Fruit fly (Drosophila melanogaster): ENCODE results near the gene Gr28a.

Gr28a gene

dm6 chr2L:7411947-7412621 lies 41.9 kb downstream of the Gr28a start, which contains the start of gene chm:
Gene chm, plus strand, starts transcription at chr2L:7412417.
- peak; percentile 63 for TF ChIP-seq noc (tag; optimal IDR thresholded peaks at IDR 0.05)

- TF ChIP-seq noc (tag; optimal IDR thresholded peaks at IDR 0.05) = no peak
These were observed 43.4 kb downstream of the Gr28a start, which contains the start of gene CG15818 for dm6 chr2L:7410609-7411008. Gene CG15818, plus strand, starts transcription at chr2L:7410909.

DNA sequence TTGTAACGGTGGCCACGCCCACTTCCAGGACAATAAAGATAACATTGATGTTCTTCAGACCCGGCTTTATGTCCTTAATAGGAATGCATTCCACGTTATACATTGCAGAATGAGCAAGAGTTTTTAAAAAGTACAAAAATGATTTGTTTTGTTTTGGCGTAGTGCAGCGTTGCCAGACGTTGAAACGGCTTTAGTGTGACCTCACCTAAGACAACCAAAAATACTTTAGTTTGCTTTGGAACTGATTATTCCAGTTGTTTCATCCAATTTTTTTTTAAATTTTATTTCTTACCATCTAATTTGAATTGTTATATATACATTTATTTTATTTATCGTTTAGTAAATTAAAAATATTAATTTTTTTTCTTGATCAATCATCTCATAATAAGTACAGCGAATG lies 44.4 kb downstream of the Gr28a start, which contains the start of gene CG5181:
Gene CG5181 (minus strand): TSS at position 208 of the 400 bp plus-strand sequence.
- no peak for TF ChIP-seq noc (tag; optimal IDR thresholded peaks at IDR 0.05)

- no peak for TF ChIP-seq noc (tag; optimal IDR thresholded peaks at IDR 0.05)
These were observed 45.0 kb downstream of the Gr28a start for dm6 chr2L:7409007-7409406.

- TF ChIP-seq noc (tag; optimal IDR thresholded peaks at IDR 0.05) = no peak
These were observed 46.4 kb downstream of the Gr28a start for dm6 chr2L:7407638-7408037.

DNA sequence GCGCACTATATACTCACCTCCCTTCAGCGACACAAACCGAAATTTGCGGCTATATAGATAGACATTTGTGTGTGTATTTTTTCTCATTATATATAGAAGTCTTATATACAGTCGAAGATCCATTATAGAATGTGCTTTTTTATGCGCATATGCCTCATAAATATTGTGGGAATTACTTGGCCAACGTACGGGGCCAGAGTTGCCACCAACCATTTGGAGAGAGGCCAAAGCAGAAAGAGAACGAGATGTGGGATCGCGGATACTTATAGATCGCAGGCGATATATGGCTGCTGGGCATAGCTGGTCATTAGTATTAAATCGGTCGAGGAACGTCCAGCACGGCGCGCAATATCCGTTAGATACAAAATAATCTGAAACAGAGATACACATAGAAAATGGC lies 49.1 kb downstream of the Gr28a start, which contains the start of gene CG5177:
Gene CG5177 (plus strand): TSS at position 305 of the 400 bp plus-strand sequence.
- no peak for TF ChIP-seq noc (tag; optimal IDR thresholded peaks at IDR 0.05)
